Worm (Caenorhabditis elegans): ENCODE data around the gene srd-70.

ce11 chrV:20485285-20485684 lies 31.4 kb downstream of the srd-70 start, which contains the start of gene dhcr-7:
- TF ChIP-seq unc-55 (GFP tag; optimal IDR thresholded peaks at IDR 0.05) (no peak), sox-4 (tag; optimal IDR thresholded peaks at IDR 0.05) (no peak), dve-1 (tag; optimal IDR thresholded peaks at IDR 0.05) (no peak), ceh-9 (tag; optimal IDR thresholded peaks at IDR 0.05) (no peak), F13H6.1 (tag; optimal IDR thresholded peaks at IDR 0.05) (no peak), ceh-24 (tag; optimal IDR thresholded peaks at IDR 0.05) (no peak)
